Worm (Caenorhabditis elegans) whole organism, L4 larva: Measurements from ENCODE around the gene fdgt-2.

ENCODE experiments used
- D1046.2 ChIP-seq: fragments of 200-800 bp; sonication (Bioruptor generic); IDR thresholded peaks from 2 replicates; pipeline ENCODE4 v1.3.6; 2022; ENCODE audit warnings: missing genetic modification characterization, missing compliant biosample characterization
- jun-1 ChIP-seq: fragments of 150-350 bp; optimal IDR thresholded peaks from 2 replicates; lab custom pipeline; 2014; ENCODE audit warnings: missing biosample characterization, missing genetic modification reagents, missing genetic modification characterization
- snpc-4 ChIP-seq: fragments of 150-350 bp; optimal IDR thresholded peaks from 2 replicates; lab custom pipeline; 2014; ENCODE audit warnings: missing biosample characterization, missing genetic modification characterization
- unc-62 ChIP-seq, 3 experiments: fragments of 150-350 bp in 1 of 3; sonication (generic microtip); optimal IDR thresholded peaks in 2 of 3; peaks in 1 of 3; 1 replicate in 1 of 3; 2 replicates in 2 of 3; lab custom pipeline; 2014 to 2017; ENCODE audit warnings: missing biosample characterization in 3 of 3, missing genetic modification characterization in 3 of 3, missing genetic modification reagents in 3 of 3, missing genotype in 1 of 3
- ztf-11 ChIP-seq: fragments of 150-350 bp; optimal IDR thresholded peaks from 2 replicates; lab custom pipeline; 2014; ENCODE audit warnings: missing biosample characterization, missing genetic modification characterization

- TF ChIP-seq unc-62 (GFP tag; optimal IDR thresholded peaks at IDR 0.05 in 1 of 2; lab: Kevin White, UChicago) (no peak), unc-62 (tag; optimal IDR thresholded peaks at IDR 0.05; lab: Kevin White, UChicago) (no peak), D1046.2 (GFP tag; lab: Robert Waterston, UW) (no peak), ztf-11 (tag; lab: Kevin White, UChicago) (no peak), jun-1 (tag; lab: Kevin White, UChicago) (no peak), snpc-4 (tag; lab: Kevin White, UChicago) (no peak)
These were observed 32.3 kb downstream of the fdgt-2 start, which contains the start of gene F22B5.4 for ce11 chrII:8449660-8450118.
